Worm (Caenorhabditis elegans) whole organism, late embryonic: ENCODE results near the gene pitr-4.

ENCODE experiments used
- C08G9.2 ChIP-seq: sonication (generic microtip); optimal IDR thresholded peaks from 2 replicates; lab custom pipeline; 2016; ENCODE audit warnings: mild to moderate bottlenecking, missing genetic modification characterization, moderate library complexity, missing compliant biosample characterization
- C38D4.7 ChIP-seq: fragments of 200-800 bp; sonication (Bioruptor generic); optimal IDR thresholded peaks from 2 replicates; lab custom pipeline; 2018; ENCODE audit warnings: mild to moderate bottlenecking, missing genetic modification characterization, moderate library complexity, missing compliant biosample characterization
- F13H6.1 ChIP-seq: sonication (generic microtip); optimal IDR thresholded peaks from 2 replicates; lab custom pipeline; 2016; ENCODE audit warnings: missing genetic modification characterization, missing compliant biosample characterization
- K02D7.2 ChIP-seq: sonication (generic microtip); optimal IDR thresholded peaks from 2 replicates; lab custom pipeline; 2017; ENCODE audit warnings: mild to moderate bottlenecking, missing genetic modification characterization, missing compliant biosample characterization
- K09A11.1 ChIP-seq: sonication (generic microtip); optimal IDR thresholded peaks from 2 replicates; lab custom pipeline; 2017; ENCODE audit warnings: antibody characterized with exemption, mild to moderate bottlenecking, missing genetic modification characterization, missing compliant biosample characterization; ENCODE audit not compliant: insufficient read depth
- Y22D7AL.16 ChIP-seq: sonication (generic microtip); optimal IDR thresholded peaks from 2 replicates; lab custom pipeline; 2016; ENCODE audit warnings: missing genetic modification characterization, missing compliant biosample characterization
- ceh-14 ChIP-seq: sonication (generic microtip); optimal IDR thresholded peaks from 2 replicates; lab custom pipeline; 2016; ENCODE audit warnings: missing genotype, missing genetic modification characterization, missing compliant biosample characterization
- ceh-19 ChIP-seq: fragments of 200-800 bp; sonication (Bioruptor generic); optimal IDR thresholded peaks from 2 replicates; lab custom pipeline; 2018; ENCODE audit warnings: mild to moderate bottlenecking, missing genetic modification characterization, missing compliant biosample characterization
- ceh-2 ChIP-seq: sonication (generic microtip); optimal IDR thresholded peaks from 2 replicates; lab custom pipeline; 2016; ENCODE audit warnings: missing genotype, missing genetic modification characterization, missing compliant biosample characterization
- ceh-22 ChIP-seq: sonication (generic microtip); optimal IDR thresholded peaks from 2 replicates; lab custom pipeline; 2017; ENCODE audit warnings: missing biosample characterization, missing genetic modification characterization
- ceh-24 ChIP-seq: sonication (generic microtip); optimal IDR thresholded peaks from 2 replicates; lab custom pipeline; 2016; ENCODE audit warnings: mild to moderate bottlenecking, missing genetic modification characterization, missing compliant biosample characterization
- ceh-30 ChIP-seq: fragments of 150-350 bp; optimal IDR thresholded peaks from 2 replicates; lab custom pipeline; 2014; ENCODE audit warnings: missing biosample characterization, missing genetic modification characterization
- ceh-31 ChIP-seq: sonication (generic microtip); optimal IDR thresholded peaks from 2 replicates; lab custom pipeline; 2016; ENCODE audit warnings: missing genetic modification characterization, missing compliant biosample characterization
- ceh-48 ChIP-seq: sonication (generic microtip); optimal IDR thresholded peaks from 2 replicates; lab custom pipeline; 2016; ENCODE audit warnings: missing genetic modification characterization, inconsistent platforms, missing compliant biosample characterization
- ceh-6 ChIP-seq: fragments of 200-800 bp; sonication (Bioruptor generic); optimal IDR thresholded peaks from 2 replicates; lab custom pipeline; 2018; ENCODE audit warnings: mild to moderate bottlenecking, missing genetic modification characterization, missing compliant biosample characterization
- elt-2 ChIP-seq: sonication (generic microtip); optimal IDR thresholded peaks from 2 replicates; lab custom pipeline; 2016; ENCODE audit warnings: missing genetic modification reagents, missing genetic modification characterization, missing compliant biosample characterization
- ets-4 ChIP-seq: sonication (generic microtip); optimal IDR thresholded peaks from 2 replicates; lab custom pipeline; 2016; ENCODE audit warnings: missing genetic modification characterization, missing compliant biosample characterization
- eyg-1 ChIP-seq: sonication (generic microtip); optimal IDR thresholded peaks from 2 replicates; lab custom pipeline; 2016; ENCODE audit warnings: missing genotype, missing genetic modification characterization, missing compliant biosample characterization
- fax-1 ChIP-seq: sonication (generic microtip); optimal IDR thresholded peaks from 2 replicates; lab custom pipeline; 2016; ENCODE audit warnings: missing genotype, missing genetic modification characterization, missing compliant biosample characterization
- fkh-10 ChIP-seq: fragments of 150-350 bp; optimal IDR thresholded peaks from 2 replicates; lab custom pipeline; 2014; ENCODE audit warnings: missing biosample characterization, missing genetic modification reagents, missing genetic modification characterization
- fkh-6 ChIP-seq: sonication (generic microtip); optimal IDR thresholded peaks from 2 replicates; lab custom pipeline; 2016; ENCODE audit warnings: missing genetic modification characterization, missing compliant biosample characterization
- hlh-13 ChIP-seq: fragments of 200-800 bp; sonication (Bioruptor generic); optimal IDR thresholded peaks from 2 replicates; lab custom pipeline; 2018; ENCODE audit warnings: mild to moderate bottlenecking, missing genetic modification characterization, missing compliant biosample characterization
- hlh-6 ChIP-seq: sonication (generic microtip); optimal IDR thresholded peaks from 2 replicates; lab custom pipeline; 2016; ENCODE audit warnings: missing genotype, missing genetic modification characterization, missing compliant biosample characterization
- hlh-8 ChIP-seq: sonication (generic microtip); optimal IDR thresholded peaks from 2 replicates; lab custom pipeline; 2016; ENCODE audit warnings: missing genotype, missing genetic modification characterization, missing compliant biosample characterization
- lin-11 ChIP-seq: fragments of 200-800 bp; sonication (Bioruptor generic); optimal IDR thresholded peaks from 2 replicates; lab custom pipeline; 2018; ENCODE audit warnings: mild to moderate bottlenecking, missing genetic modification characterization, missing compliant biosample characterization
- mec-3 ChIP-seq: sonication (generic microtip); optimal IDR thresholded peaks from 2 replicates; lab custom pipeline; 2016; ENCODE audit warnings: borderline replicate concordance, missing genetic modification characterization, missing compliant biosample characterization
- nfya-1 ChIP-seq: sonication (generic microtip); optimal IDR thresholded peaks from 2 replicates; lab custom pipeline; 2017; ENCODE audit warnings: missing genetic modification characterization, mild to moderate bottlenecking, missing compliant biosample characterization, antibody characterized with exemption, moderate library complexity
- npax-4 ChIP-seq: sonication (generic microtip); optimal IDR thresholded peaks from 2 replicates; lab custom pipeline; 2016; ENCODE audit warnings: missing genetic modification characterization, missing compliant biosample characterization
- pax-1 ChIP-seq: fragments of 150-350 bp; optimal IDR thresholded peaks from 2 replicates; lab custom pipeline; 2014; ENCODE audit warnings: missing biosample characterization, missing genetic modification characterization
- pha-2 ChIP-seq: sonication (generic microtip); optimal IDR thresholded peaks from 2 replicates; lab custom pipeline; 2017; ENCODE audit warnings: mild to moderate bottlenecking, missing genetic modification characterization, missing compliant biosample characterization
- pros-1 ChIP-seq: fragments of 150-350 bp; optimal IDR thresholded peaks from 2 replicates; lab custom pipeline; 2014; ENCODE audit warnings: missing biosample characterization, missing genetic modification reagents, missing genetic modification characterization
- rnt-1 ChIP-seq: sonication (generic microtip); optimal IDR thresholded peaks from 2 replicates; lab custom pipeline; 2016; ENCODE audit warnings: missing genetic modification characterization, missing compliant biosample characterization
- sdc-2 ChIP-seq: sonication (generic microtip); optimal IDR thresholded peaks from 2 replicates; lab custom pipeline; 2016; ENCODE audit warnings: missing genotype, missing genetic modification characterization, missing compliant biosample characterization
- sox-2 ChIP-seq: fragments of 200-800 bp; sonication (Bioruptor generic); IDR thresholded peaks from 2 replicates; pipeline ENCODE4 v1.3.6; 2022; ENCODE audit warnings: missing genetic modification reagents, missing genetic modification characterization, missing compliant biosample characterization
- syd-9 ChIP-seq: sonication (generic microtip); optimal IDR thresholded peaks from 2 replicates; lab custom pipeline; 2016; ENCODE audit warnings: mild to moderate bottlenecking, missing genetic modification characterization, moderate library complexity, missing compliant biosample characterization
- tbx-7 ChIP-seq: sonication (generic microtip); optimal IDR thresholded peaks from 2 replicates; lab custom pipeline; 2016; ENCODE audit warnings: missing genotype, missing genetic modification characterization, missing compliant biosample characterization
- unc-42 ChIP-seq: sonication (generic microtip); optimal IDR thresholded peaks from 2 replicates; lab custom pipeline; 2016; ENCODE audit warnings: missing genotype, missing genetic modification characterization, missing compliant biosample characterization
- unc-55 ChIP-seq: sonication (generic microtip); optimal IDR thresholded peaks from 2 replicates; lab custom pipeline; 2017; ENCODE audit warnings: missing biosample characterization, missing genetic modification reagents, missing genetic modification characterization
- ztf-16 ChIP-seq: sonication (generic microtip); optimal IDR thresholded peaks from 2 replicates; lab custom pipeline; 2017; ENCODE audit warnings: missing genetic modification characterization, missing compliant biosample characterization

Gene pitr-4

ce11 chrV:9661514-9661913, at the start of gene pitr-4:
Gene pitr-4 (minus strand): TSS chrV:9661614.
- no peak for TF ChIP-seq npax-4 (tag; lab: Kevin White, UChicago)
- no peak for TF ChIP-seq ceh-14 (tag; lab: Kevin White, UChicago)
- TF ChIP-seq, all 69 proteins: peak for 0

ce11 chrV:9711174-9711573, 49.8 kb upstream of the pitr-4 start:
- TF ChIP-seq ceh-30 (tag; lab: Kevin White, UChicago) (no peak), elt-2 (tag; lab: Kevin White, UChicago) (peak; percentile 81)
- TF ChIP-seq, all 69 proteins: peak for 1

- TF ChIP-seq ceh-2 (tag; lab: Kevin White, UChicago) = no peak
- no peak for TF ChIP-seq mec-3 (tag; lab: Kevin White, UChicago)
- no peak for TF ChIP-seq nfya-1 (tag; lab: Kevin White, UChicago)
- TF ChIP-seq pax-1 (tag; lab: Kevin White, UChicago) = no peak
- TF ChIP-seq pha-2 (tag; lab: Kevin White, UChicago) = no peak
- no peak for TF ChIP-seq eyg-1 (tag; lab: Kevin White, UChicago)
- TF ChIP-seq sox-2 = no peak
- no peak for TF ChIP-seq rnt-1 (tag; lab: Kevin White, UChicago)
- TF ChIP-seq hlh-13 (GFP tag; lab: Kevin White, UChicago) = no peak
Measured at ce11 chrV:9709747-9710146, 48.3 kb upstream of the pitr-4 start, which contains the start of gene tag-120. Gene tag-120 (minus strand): TSS chrV:9709814.

- TF ChIP-seq C08G9.2 (tag; lab: Kevin White, UChicago) = no peak
- TF ChIP-seq ceh-22 (tag; lab: Kevin White, UChicago) = no peak
- TF ChIP-seq npax-4 (tag; lab: Kevin White, UChicago) = no peak
- no peak for TF ChIP-seq ceh-14 (tag; lab: Kevin White, UChicago)
- TF ChIP-seq Y22D7AL.16 = no peak
- TF ChIP-seq lin-11 (tag; lab: Kevin White, UChicago) = no peak
- no peak for TF ChIP-seq fkh-10 (GFP tag; lab: Kevin White, UChicago)
- no peak for TF ChIP-seq F13H6.1
Measured at ce11 chrV:9706592-9706991, 45.2 kb upstream of the pitr-4 start.

ce11 chrV:9704399-9704798, 43.0 kb upstream of the pitr-4 start:
- no peak for TF ChIP-seq pros-1
- no peak for TF ChIP-seq rnt-1 (tag; lab: Kevin White, UChicago)
- TF ChIP-seq ceh-14 (tag; lab: Kevin White, UChicago) = no peak
- TF ChIP-seq syd-9 (tag; lab: Kevin White, UChicago) = no peak
- TF ChIP-seq K02D7.2 (tag; lab: Kevin White, UChicago) = no peak
- TF ChIP-seq unc-42 (tag; lab: Kevin White, UChicago) = no peak
- peak; percentile 65 for TF ChIP-seq ceh-31 (tag; lab: Kevin White, UChicago)
- TF ChIP-seq npax-4 (tag; lab: Kevin White, UChicago) = no peak
- TF ChIP-seq ceh-48 (tag; lab: Kevin White, UChicago) = peak; percentile 76
- peak; percentile 36 for TF ChIP-seq unc-55 (GFP tag; lab: Kevin White, UChicago)
- TF ChIP-seq tbx-7 (tag; lab: Kevin White, UChicago) = no peak
- TF ChIP-seq sox-2 = no peak
- no peak for TF ChIP-seq hlh-6 (tag; lab: Kevin White, UChicago)
- TF ChIP-seq ceh-19 (GFP tag; lab: Kevin White, UChicago) = peak; percentile 23
- no peak for TF ChIP-seq fkh-6
- TF ChIP-seq C38D4.7 (GFP tag; lab: Kevin White, UChicago) = no peak
- peak; percentile 43 for TF ChIP-seq nfya-1 (tag; lab: Kevin White, UChicago)
- TF ChIP-seq ceh-24 = no peak

ce11 chrV:9703549-9703948, 42.1 kb upstream of the pitr-4 start:
- TF ChIP-seq sdc-2 (tag; lab: Kevin White, UChicago) (no peak), fkh-6 (no peak), ztf-16 (tag; lab: Kevin White, UChicago) (no peak), nfya-1 (tag; lab: Kevin White, UChicago) (no peak), ceh-6 (no peak), npax-4 (tag; lab: Kevin White, UChicago) (no peak), unc-55 (GFP tag; lab: Kevin White, UChicago) (no peak), ceh-22 (tag; lab: Kevin White, UChicago) (no peak), hlh-6 (tag; lab: Kevin White, UChicago) (no peak), Y22D7AL.16 (no peak), hlh-13 (GFP tag; lab: Kevin White, UChicago) (no peak), pha-2 (tag; lab: Kevin White, UChicago) (no peak), fkh-10 (GFP tag; lab: Kevin White, UChicago) (no peak), hlh-8 (tag; lab: Kevin White, UChicago) (no peak), ceh-24 (no peak), ets-4 (tag; lab: Kevin White, UChicago) (no peak), fax-1 (tag; lab: Kevin White, UChicago) (no peak), K09A11.1 (tag; lab: Kevin White, UChicago) (no peak)
